Fruit fly (Drosophila melanogaster): Measurements from ENCODE around the gene CG9917.
A peak's percentile ranks its signal among the peaks of the same experiment; 100 is the strongest.

The CG9917 gene

dm6 chrX:16275854-16276338, 47.1 kb downstream of the CG9917 start, which contains the start of the genes kat80 and Prosalpha4 (continued):
- TF ChIP-seq CG2116 (GFP tag; optimal IDR thresholded peaks at IDR 0.05) (no peak), zfh2 (GFP tag; optimal IDR thresholded peaks at IDR 0.05) (no peak), CG8765 (GFP tag; IDR thresholded peaks at IDR 0.05) (no peak), amos (GFP tag; IDR thresholded peaks at IDR 0.05; ENCODE audit: partially characterized antibody) (peak; percentile 77), CG7372 (GFP tag; IDR thresholded peaks at IDR 0.05) (no peak), Hr78 (GFP tag; optimal IDR thresholded peaks at IDR 0.05) (no peak), nerfin-1 (tag; optimal IDR thresholded peaks at IDR 0.05) (peak; percentile 13), Aef1 (GFP tag; IDR thresholded peaks at IDR 0.05) (peak; percentile 32; the same call in 1 of the 3 replicates), CG13624 (GFP tag; optimal IDR thresholded peaks at IDR 0.05) (no peak), Deaf1 (tag; optimal IDR thresholded peaks at IDR 0.05) (no peak), CG7556 (GFP tag; optimal IDR thresholded peaks at IDR 0.05) (no peak), tna (GFP tag; IDR thresholded peaks at IDR 0.05; ENCODE audit: partially characterized antibody) (no peak), shn (GFP tag; optimal IDR thresholded peaks at IDR 0.05) (no peak), schlank (tag; optimal IDR thresholded peaks at IDR 0.05) (peak; percentile 24), Hmx (GFP tag; optimal IDR thresholded peaks at IDR 0.05) (no peak), CG11398 (GFP tag; optimal IDR thresholded peaks at IDR 0.05) (no peak), tup (GFP tag; optimal IDR thresholded peaks at IDR 0.05) (no peak), pita (GFP tag; optimal IDR thresholded peaks at IDR 0.05) (no peak), vnd (GFP tag; IDR thresholded peaks at IDR 0.05; ENCODE audit: partially characterized antibody) (peak; percentile 53; the same call in 1 of the 3 replicates), trem (tag; optimal IDR thresholded peaks at IDR 0.05) (peak; percentile 32), CG6689 (GFP tag; IDR thresholded peaks at IDR 0.05) (no peak; the same call in 1 of the 2 replicates), Mad (GFP tag; optimal IDR thresholded peaks at IDR 0.05) (no peak), Doc3 (GFP tag; IDR thresholded peaks at IDR 0.05; ENCODE audit: partially characterized antibody) (peak; percentile 53; the same call in 2 of the 3 replicates), CG12391 (tag; optimal IDR thresholded peaks at IDR 0.05) (peak; percentile 65), CG10321 (GFP tag; IDR thresholded peaks at IDR 0.05) (no peak), hkb (optimal IDR thresholded peaks at IDR 0.05) (no peak), hkb (GFP tag; IDR thresholded peaks at IDR 0.05) (no peak), CG12219 (GFP tag; optimal IDR thresholded peaks at IDR 0.05) (no peak), CG2120 (GFP tag; optimal IDR thresholded peaks at IDR 0.05) (peak; percentile 26), CG17361 (GFP tag; IDR thresholded peaks at IDR 0.05) (peak; percentile 56; the same call in 1 of the 3 replicates), Lhr (GFP tag; optimal IDR thresholded peaks at IDR 0.05) (no peak), CG17568 (GFP tag; optimal IDR thresholded peaks at IDR 0.05) (no peak), Tbp (GFP tag; optimal IDR thresholded peaks at IDR 0.05) (no peak), stwl (tag; optimal IDR thresholded peaks at IDR 0.05) (peak; percentile 4), pho (GFP tag; optimal IDR thresholded peaks at IDR 0.05) (no peak), Dp (GFP tag; optimal IDR thresholded peaks at IDR 0.05) (peak; percentile 22), cwo (GFP tag; optimal IDR thresholded peaks at IDR 0.05) (no peak), lilli (GFP tag; optimal IDR thresholded peaks at IDR 0.05) (peak; percentile 21), CG18619 (GFP tag; optimal IDR thresholded peaks at IDR 0.05) (no peak), h (optimal IDR thresholded peaks at IDR 0.05) (no peak), CG10147 (GFP tag; optimal IDR thresholded peaks at IDR 0.05) (peak; percentile 35), lab (GFP tag; optimal IDR thresholded peaks at IDR 0.05) (peak; percentile 51), CG6813 (GFP tag; optimal IDR thresholded peaks at IDR 0.05) (no peak), CG7786 (GFP tag; optimal IDR thresholded peaks at IDR 0.05) (no peak), phol (tag; optimal IDR thresholded peaks at IDR 0.05) (peak; percentile 37), Nf-YA (GFP tag; IDR thresholded peaks at IDR 0.05) (no peak), CG30431 (GFP tag; optimal IDR thresholded peaks at IDR 0.05) (no peak), Poxn (GFP tag; IDR thresholded peaks at IDR 0.05) (no peak), CG11093 (GFP tag; IDR thresholded peaks at IDR 0.05) (no peak), az2 (GFP tag; optimal IDR thresholded peaks at IDR 0.05) (no peak), CG6683 (GFP tag; optimal IDR thresholded peaks at IDR 0.05) (no peak)
